Worm (Caenorhabditis elegans) whole organism, young adult: ENCODE data around the gene spp-1.

ENCODE experiments used
- B0019.2 ChIP-seq: fragments of 200-800 bp; sonication (Bioruptor generic); conservative IDR thresholded peaks from 2 replicates; pipeline ENCODE4 v1.3.6; 2022; ENCODE audit warnings: missing genetic modification reagents, missing genetic modification characterization, missing compliant biosample characterization
- D2030.7 ChIP-seq: fragments of 200-800 bp; sonication (Bioruptor generic); IDR thresholded peaks from 2 replicates; pipeline ENCODE4 v1.3.6; 2022; ENCODE audit warnings: missing genetic modification reagents, missing genetic modification characterization, missing compliant biosample characterization
- F33H1.4 ChIP-seq: fragments of 200-800 bp; sonication (Bioruptor generic); IDR thresholded peaks from 2 replicates; pipeline ENCODE4 v1.3.6; 2022; ENCODE audit warnings: missing genetic modification reagents, missing genetic modification characterization, missing compliant biosample characterization
- F37B4.10 ChIP-seq: fragments of 200-800 bp; sonication (Bioruptor generic); IDR thresholded peaks from 2 replicates; pipeline ENCODE4 v1.3.6; 2022; ENCODE audit warnings: missing genetic modification characterization, missing compliant biosample characterization
- F49E8.2 ChIP-seq: sonication (generic microtip); optimal IDR thresholded peaks from 3 replicates; lab custom pipeline; 2017; ENCODE audit warnings: missing genetic modification characterization, mild to moderate bottlenecking, missing compliant biosample characterization, antibody characterized with exemption, moderate library complexity; ENCODE audit not compliant: insufficient read depth
- F52B5.7 ChIP-seq: sonication (generic microtip); optimal IDR thresholded peaks from 2 replicates; lab custom pipeline; 2016; ENCODE audit warnings: mild to moderate bottlenecking, missing genetic modification characterization, missing compliant biosample characterization
- K12H6.12 ChIP-seq: fragments of 200-800 bp; sonication (Bioruptor generic); optimal IDR thresholded peaks from 2 replicates; lab custom pipeline; 2018; ENCODE audit warnings: mild to moderate bottlenecking, missing genetic modification characterization, missing compliant biosample characterization
- T26A5.8 ChIP-seq: sonication (generic microtip); optimal IDR thresholded peaks from 2 replicates; lab custom pipeline; 2016; ENCODE audit warnings: missing genetic modification characterization, missing compliant biosample characterization
- Y53G8AR.9 ChIP-seq: fragments of 200-800 bp; sonication (Bioruptor generic); conservative IDR thresholded peaks from 2 replicates; pipeline ENCODE4 v1.3.6; 2022; ENCODE audit warnings: missing genetic modification reagents, missing genetic modification characterization, missing compliant biosample characterization
- Y56A3A.18 ChIP-seq: fragments of 200-800 bp; sonication (Bioruptor generic); IDR thresholded peaks from 2 replicates; pipeline ENCODE4 v1.3.6; 2022; ENCODE audit warnings: missing genetic modification reagents, missing genetic modification characterization, missing compliant biosample characterization
- Y67H2A.10 ChIP-seq: fragments of 200-800 bp; sonication (Bioruptor generic); conservative IDR thresholded peaks from 2 replicates; pipeline ENCODE4 v1.3.6; 2022; ENCODE audit warnings: missing genetic modification reagents, missing genetic modification characterization, missing compliant biosample characterization
- Y79H2A.3 ChIP-seq: fragments of 200-800 bp; sonication (Bioruptor generic); conservative IDR thresholded peaks from 2 replicates; pipeline ENCODE4 v1.3.6; 2022; ENCODE audit warnings: missing genetic modification reagents, missing genetic modification characterization, missing compliant biosample characterization
- Y95B8A.8 ChIP-seq: fragments of 200-800 bp; sonication (Bioruptor generic); IDR thresholded peaks from 2 replicates; pipeline ENCODE4 v1.3.6; 2022; ENCODE audit warnings: missing genetic modification reagents, missing genetic modification characterization, missing compliant biosample characterization
- bed-2 ChIP-seq: fragments of 200-800 bp; sonication (Bioruptor generic); IDR thresholded peaks from 2 replicates; pipeline ENCODE4 v1.3.6; 2022; ENCODE audit warnings: missing genetic modification reagents, missing genetic modification characterization, missing compliant biosample characterization
- ceh-40 ChIP-seq: fragments of 200-800 bp; sonication (Bioruptor generic); IDR thresholded peaks from 2 replicates; pipeline ENCODE4 v1.3.6; 2022; ENCODE audit warnings: missing genetic modification characterization, missing compliant biosample characterization
- ceh-79 ChIP-seq: sonication (generic microtip); optimal IDR thresholded peaks from 2 replicates; lab custom pipeline; 2017; ENCODE audit warnings: mild to moderate bottlenecking, missing genetic modification characterization, missing compliant biosample characterization
- dox-1 ChIP-seq: fragments of 200-800 bp; sonication (Bioruptor generic); IDR thresholded peaks from 2 replicates; pipeline ENCODE4 v1.3.6; 2022; ENCODE audit warnings: missing genetic modification reagents, missing genetic modification characterization, missing compliant biosample characterization
- egl-44 ChIP-seq: fragments of 200-800 bp; sonication (Bioruptor generic); IDR thresholded peaks from 2 replicates; pipeline ENCODE4 v1.3.6; 2022; ENCODE audit warnings: missing genetic modification reagents, missing genetic modification characterization, missing compliant biosample characterization
- egrh-3 ChIP-seq: fragments of 200-800 bp; sonication (Bioruptor generic); IDR thresholded peaks from 2 replicates; pipeline ENCODE4 v1.3.6; 2022; ENCODE audit warnings: missing genetic modification reagents, missing genetic modification characterization, missing compliant biosample characterization
- ekl-4 ChIP-seq: fragments of 200-800 bp; sonication (Bioruptor generic); IDR thresholded peaks from 2 replicates; pipeline ENCODE4 v1.3.6; 2022; ENCODE audit warnings: missing genetic modification reagents, missing genetic modification characterization, missing compliant biosample characterization
- hlh-12 ChIP-seq: sonication (generic microtip); optimal IDR thresholded peaks from 2 replicates; lab custom pipeline; 2016; ENCODE audit warnings: missing genetic modification characterization, missing compliant biosample characterization
- hmg-1.2 ChIP-seq: fragments of 200-800 bp; sonication (Bioruptor generic); IDR thresholded peaks from 2 replicates; pipeline ENCODE4 v1.3.6; 2022; ENCODE audit warnings: missing genetic modification reagents, missing genetic modification characterization, missing compliant biosample characterization
- lin-54 ChIP-seq: fragments of 200-800 bp; sonication (Bioruptor generic); optimal IDR thresholded peaks from 2 replicates; lab custom pipeline; 2018; ENCODE audit warnings: mild to moderate bottlenecking, missing genetic modification characterization, missing compliant biosample characterization
- lir-1 ChIP-seq: fragments of 200-800 bp; sonication (Bioruptor generic); conservative IDR thresholded peaks from 2 replicates; pipeline ENCODE4 v1.3.6; 2022; ENCODE audit warnings: missing genetic modification reagents, missing genetic modification characterization, missing compliant biosample characterization
- lsl-1 ChIP-seq: fragments of 200-800 bp; sonication (Bioruptor generic); optimal IDR thresholded peaks from 2 replicates; lab custom pipeline; 2018; ENCODE audit warnings: mild to moderate bottlenecking, missing genetic modification characterization, moderate library complexity, missing compliant biosample characterization
- madf-3 ChIP-seq: fragments of 200-800 bp; sonication (Bioruptor generic); IDR thresholded peaks from 2 replicates; pipeline ENCODE4 v1.3.6; 2022; ENCODE audit warnings: missing genetic modification reagents, missing genetic modification characterization, missing compliant biosample characterization
- madf-6 ChIP-seq: fragments of 200-800 bp; sonication (Bioruptor generic); IDR thresholded peaks from 2 replicates; pipeline ENCODE4 v1.3.6; 2022; ENCODE audit warnings: missing genetic modification reagents, missing genetic modification characterization, missing compliant biosample characterization
- madf-8 ChIP-seq: fragments of 200-800 bp; sonication (Bioruptor generic); conservative IDR thresholded peaks from 2 replicates; pipeline ENCODE4 v1.3.6; 2022; ENCODE audit warnings: missing genetic modification reagents, missing genetic modification characterization, missing compliant biosample characterization
- mes-4 ChIP-seq: sonication (generic microtip); optimal IDR thresholded peaks from 2 replicates; lab custom pipeline; 2016; ENCODE audit warnings: missing genotype, missing genetic modification characterization, missing compliant biosample characterization
- nfyb-1 ChIP-seq: fragments of 200-800 bp; sonication (Bioruptor generic); IDR thresholded peaks from 2 replicates; pipeline ENCODE4 v1.3.6; 2022; ENCODE audit warnings: missing genetic modification reagents, missing genetic modification characterization, missing compliant biosample characterization
- pbrm-1 ChIP-seq: fragments of 200-800 bp; sonication (Bioruptor generic); IDR thresholded peaks from 2 replicates; pipeline ENCODE4 v1.3.6; 2022; ENCODE audit warnings: missing genetic modification reagents, missing genetic modification characterization, missing compliant biosample characterization
- rcor-1 ChIP-seq: fragments of 200-800 bp; sonication (Bioruptor generic); IDR thresholded peaks from 2 replicates; pipeline ENCODE4 v1.3.6; 2022; ENCODE audit warnings: missing genetic modification reagents, missing genetic modification characterization, missing compliant biosample characterization
- repo-1 ChIP-seq: sonication (generic microtip); optimal IDR thresholded peaks from 2 replicates; lab custom pipeline; 2017; ENCODE audit warnings: mild to moderate bottlenecking, missing genetic modification characterization, missing compliant biosample characterization
- sdz-38 ChIP-seq: sonication (generic microtip); optimal IDR thresholded peaks from 2 replicates; lab custom pipeline; 2016; ENCODE audit warnings: missing genotype, missing genetic modification characterization, missing compliant biosample characterization
- snpc-1.1 ChIP-seq: sonication (generic microtip); optimal IDR thresholded peaks from 2 replicates; lab custom pipeline; 2017; ENCODE audit warnings: missing genetic modification characterization, mild to moderate bottlenecking, missing compliant biosample characterization, antibody characterized with exemption, moderate library complexity, missing genotype, missing genetic modification reagents; ENCODE audit not compliant: insufficient read depth
- snpc-3.4 ChIP-seq: sonication (generic microtip); optimal IDR thresholded peaks from 2 replicates; lab custom pipeline; 2017; ENCODE audit warnings: missing genetic modification characterization, mild to moderate bottlenecking, missing compliant biosample characterization, antibody characterized with exemption, moderate library complexity, missing genotype, missing genetic modification reagents
- sptf-2 ChIP-seq: fragments of 200-800 bp; sonication (Bioruptor generic); optimal IDR thresholded peaks from 2 replicates; lab custom pipeline; 2018; ENCODE audit warnings: mild to moderate bottlenecking, missing genetic modification characterization, missing compliant biosample characterization
- tbp1 ChIP-seq: fragments of 200-800 bp; sonication (Bioruptor generic); optimal IDR thresholded peaks from 2 replicates; lab custom pipeline; 2018; ENCODE audit warnings: mild to moderate bottlenecking, missing genetic modification characterization, missing compliant biosample characterization
- unc-62 ChIP-seq: fragments of 150-350 bp; optimal IDR thresholded peaks from 2 replicates; lab custom pipeline; 2014; ENCODE audit warnings: missing biosample characterization, missing genetic modification reagents, missing genetic modification characterization
- xnd-1 ChIP-seq: sonication (generic microtip); optimal IDR thresholded peaks from 2 replicates; lab custom pipeline; 2016; ENCODE audit warnings: missing genotype, missing genetic modification reagents, missing genetic modification characterization, missing compliant biosample characterization
- zfh-2 ChIP-seq: fragments of 200-800 bp; sonication (Bioruptor generic); conservative IDR thresholded peaks from 2 replicates; pipeline ENCODE4 v1.3.6; 2022; ENCODE audit warnings: missing genetic modification reagents, missing genetic modification characterization, missing compliant biosample characterization
- ztf-18 ChIP-seq: sonication (generic microtip); optimal IDR thresholded peaks from 2 replicates; lab custom pipeline; 2016; ENCODE audit warnings: missing genotype, mild to moderate bottlenecking, missing genetic modification characterization, missing compliant biosample characterization
- ztf-28 ChIP-seq: fragments of 200-800 bp; sonication (Bioruptor generic); IDR thresholded peaks from 2 replicates; pipeline ENCODE4 v1.3.6; 2022; ENCODE audit warnings: missing genetic modification reagents, missing genetic modification characterization, missing compliant biosample characterization

spp-1 gene

DNA sequence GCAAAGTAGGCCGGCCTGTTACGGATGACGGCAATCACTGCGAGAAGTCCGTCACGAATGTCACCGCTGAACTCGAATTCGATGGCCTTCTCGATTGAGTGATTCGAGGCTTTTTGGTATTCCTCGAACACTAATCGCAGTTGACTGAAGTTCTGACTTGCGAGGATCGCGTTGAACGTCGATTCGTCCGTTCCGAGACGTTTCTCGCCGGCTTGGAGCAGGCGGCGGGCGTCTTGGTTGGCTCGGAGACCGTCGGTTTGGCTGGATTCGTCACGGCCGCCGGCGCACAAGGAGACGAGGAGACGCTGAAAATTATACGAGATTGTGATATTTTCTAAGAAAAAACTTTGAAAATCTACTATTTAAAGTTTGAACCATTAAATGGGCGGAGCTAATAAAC, 29.1 kb downstream of the spp-1 start:
- TF ChIP-seq hlh-12 (tag; lab: Kevin White, UChicago) (no peak), snpc-1.1 (tag; lab: Kevin White, UChicago) (no peak), Y56A3A.18 (no peak), Y53G8AR.9 (GFP tag; lab: Robert Waterston, UW) (no peak), sdz-38 (tag; lab: Kevin White, UChicago) (no peak), egrh-3 (peak; percentile 26; the same call in 1 of the 2 replicates), mes-4 (tag; lab: Kevin White, UChicago) (no peak), unc-62 (GFP tag; lab: Kevin White, UChicago) (no peak), sptf-2 (no peak), lsl-1 (GFP tag; lab: Kevin White, UChicago) (no peak), ekl-4 (no peak), nfyb-1 (GFP tag; lab: Robert Waterston, UW) (0 out of 2 replicates have a peak, but pooled peaks have one; percentile 20), F52B5.7 (tag; lab: Kevin White, UChicago) (no peak), zfh-2 (peak; percentile 83), ceh-79 (tag; lab: Kevin White, UChicago) (no peak), egl-44 (no peak), D2030.7 (GFP tag; lab: Robert Waterston, UW) (no peak), repo-1 (tag; lab: Kevin White, UChicago) (no peak), T26A5.8 (tag; lab: Kevin White, UChicago) (no peak), bed-2 (GFP tag; lab: Robert Waterston, UW) (no peak)
- TF ChIP-seq, all 124 proteins: peak for 3

- TF ChIP-seq D2030.7 (GFP tag; lab: Robert Waterston, UW), result no peak
- no peak for TF ChIP-seq K12H6.12 (tag; lab: Kevin White, UChicago)
- no peak for TF ChIP-seq ceh-40 (GFP tag; lab: Robert Waterston, UW)
- no peak for TF ChIP-seq repo-1 (tag; lab: Kevin White, UChicago)
- no peak for TF ChIP-seq lir-1 (GFP tag; lab: Robert Waterston, UW)
- no peak for TF ChIP-seq ekl-4
Observed at ce11 chrIII:10320788-10321187, 34.7 kb downstream of the spp-1 start, which contains the start of gene sas-7. Gene sas-7, plus strand, starts transcription at chrIII:10321019.

- TF ChIP-seq pbrm-1 (GFP tag; lab: Robert Waterston, UW) (peak; percentile 64; the same call in 1 of the 2 replicates), hmg-1.2 (GFP tag; lab: Robert Waterston, UW) (peak; percentile 49), Y95B8A.8 (GFP tag; lab: Robert Waterston, UW) (peak; percentile 69; the same call in 1 of the 2 replicates), ztf-18 (tag; lab: Kevin White, UChicago) (peak; percentile 67), F33H1.4 (GFP tag; lab: Robert Waterston, UW) (peak; percentile 56), ztf-28 (GFP tag; lab: Robert Waterston, UW) (peak; percentile 60; the same call in 1 of the 2 replicates), Y56A3A.18 (0 out of 2 replicates have a peak, but pooled peaks have one; percentile 24), lsl-1 (GFP tag; lab: Kevin White, UChicago) (peak; percentile 85), F49E8.2 (tag; lab: Kevin White, UChicago) (peak; percentile 15), bed-2 (GFP tag; lab: Robert Waterston, UW) (0 out of 2 replicates have a peak, but pooled peaks have one; percentile 7), madf-3 (GFP tag; lab: Robert Waterston, UW) (0 out of 2 replicates have a peak, but pooled peaks have one; percentile 10), Y79H2A.3 (peak; percentile 41; the same call in 1 of the 2 replicates), tbp1 (GFP tag; lab: Kevin White, UChicago) (peak; percentile 6), lir-1 (GFP tag; lab: Robert Waterston, UW) (0 out of 2 replicates have a peak, but pooled peaks have one; percentile 44), egl-44 (0 out of 2 replicates have a peak, but pooled peaks have one; percentile 12), rcor-1 (GFP tag; lab: Robert Waterston, UW) (peak; percentile 70), F37B4.10 (GFP tag; lab: Robert Waterston, UW) (0 out of 2 replicates have a peak, but pooled peaks have one; percentile 58), egrh-3 (peak; percentile 59), madf-6 (GFP tag; lab: Robert Waterston, UW) (peak; percentile 88), D2030.7 (GFP tag; lab: Robert Waterston, UW) (peak; percentile 95), dox-1 (GFP tag; lab: Robert Waterston, UW) (peak; percentile 80), B0019.2 (GFP tag; lab: Robert Waterston, UW) (peak; percentile 38), snpc-3.4 (tag; lab: Kevin White, UChicago) (peak; percentile 41), Y67H2A.10 (GFP tag; lab: Robert Waterston, UW) (0 out of 2 replicates have a peak, but pooled peaks have one; percentile 31), lin-54 (peak; percentile 37), xnd-1 (tag; lab: Kevin White, UChicago) (peak; percentile 44), madf-8 (GFP tag; lab: Robert Waterston, UW) (peak; percentile 38)
Observed at ce11 chrIII:10320228-10320705, 35.2 kb downstream of the spp-1 start.
